Worm (Caenorhabditis elegans): ENCODE results near the gene gldi-3.

The gldi-3 gene

ce11 chrII:9263784-9264183 is 16.1 kb downstream of the gldi-3 start:
- TF ChIP-seq nhr-111 (GFP tag; optimal IDR thresholded peaks at IDR 0.05), result no peak
- no peak for TF ChIP-seq Y105C5A.15 (GFP tag; IDR thresholded peaks at IDR 0.05)
- TF ChIP-seq nhr-11 (tag; optimal IDR thresholded peaks at IDR 0.05), result peak; percentile 46
- peak in 1 of 2 experiments; percentile 36 for TF ChIP-seq unc-62 (GFP tag; optimal IDR thresholded peaks at IDR 0.05 in 1 of 2)
- no peak for TF ChIP-seq unc-62 (tag; optimal IDR thresholded peaks at IDR 0.05)

ce11 chrII:9262845-9263402 is 17.0 kb downstream of the gldi-3 start:
- TF ChIP-seq aha-1 (tag), result peak; percentile 64
- no peak for TF ChIP-seq unc-62 (GFP tag; optimal IDR thresholded peaks at IDR 0.05 in 1 of 2)
- no peak for TF ChIP-seq unc-62 (tag; optimal IDR thresholded peaks at IDR 0.05)

- TF ChIP-seq unc-62 (GFP tag; optimal IDR thresholded peaks at IDR 0.05 in 1 of 2) (peak in 1 of 2 experiments; percentile 56), unc-62 (tag; optimal IDR thresholded peaks at IDR 0.05) (no peak), set-16 (GFP tag; IDR thresholded peaks at IDR 0.05) (peak; percentile 31; the same call in 1 of the 2 replicates), nhr-11 (tag; optimal IDR thresholded peaks at IDR 0.05) (peak; percentile 28), mdl-1 (tag; optimal IDR thresholded peaks at IDR 0.05) (peak in 1 of 2 experiments; percentile 39), mxl-2 (GFP tag; conservative IDR thresholded peaks at IDR 0.05) (no peak), hlh-11 (tag; optimal IDR thresholded peaks at IDR 0.05) (peak; percentile 50), ceh-32 (tag; optimal IDR thresholded peaks at IDR 0.05; ENCODE audit: poor library complexity) (no peak), daf-16 (GFP tag; optimal IDR thresholded peaks at IDR 0.05) (peak in 1 of 2 experiments; percentile 97), daf-16 (tag; optimal IDR thresholded peaks at IDR 0.05) (no peak)
Measured at ce11 chrII:9261931-9262562, 17.9 kb downstream of the gldi-3 start, which contains the start of gene aqp-2. Gene aqp-2 (minus strand): TSS chrII:9261981.

ce11 chrII:9261403-9261802 is 18.5 kb downstream of the gldi-3 start:
- TF ChIP-seq unc-62 (GFP tag; optimal IDR thresholded peaks at IDR 0.05 in 1 of 2) (peak in 1 of 2 experiments; percentile 86), unc-62 (tag; optimal IDR thresholded peaks at IDR 0.05) (no peak), lsy-2 (tag; optimal IDR thresholded peaks at IDR 0.05) (no peak)

ce11 chrII:9260026-9260425 is 19.9 kb downstream of the gldi-3 start:
- TF ChIP-seq arid-1 (GFP tag; conservative IDR thresholded peaks at IDR 0.05), result no peak
- TF ChIP-seq nhr-28 (tag; optimal IDR thresholded peaks at IDR 0.05), result peak; percentile 16

- TF ChIP-seq unc-62 (GFP tag; optimal IDR thresholded peaks at IDR 0.05 in 1 of 2), result peak in 1 of 2 experiments; percentile 82
- no peak for TF ChIP-seq unc-62 (tag; optimal IDR thresholded peaks at IDR 0.05)
- no peak for TF ChIP-seq madf-9 (GFP tag; conservative IDR thresholded peaks at IDR 0.05)
- no peak for TF ChIP-seq hlh-11 (tag; optimal IDR thresholded peaks at IDR 0.05)
- no peak for TF ChIP-seq daf-8 (GFP tag; IDR thresholded peaks at IDR 0.05)
- TF ChIP-seq egl-43 (GFP tag; IDR thresholded peaks at IDR 0.05), result no peak
Measured at ce11 chrII:9258566-9258965, 21.3 kb downstream of the gldi-3 start.

- no peak for TF ChIP-seq hlh-30 (tag; optimal IDR thresholded peaks at IDR 0.05; ENCODE audit: insufficient read depth)
- no peak for TF ChIP-seq set-16 (GFP tag; IDR thresholded peaks at IDR 0.05)
- TF ChIP-seq lsy-2 (tag; optimal IDR thresholded peaks at IDR 0.05), result no peak
- TF ChIP-seq zip-2 (tag; optimal IDR thresholded peaks at IDR 0.05), result no peak
- TF ChIP-seq mxl-3 (GFP tag; optimal IDR thresholded peaks at IDR 0.05), result no peak
- TF ChIP-seq fos-1 (tag; optimal IDR thresholded peaks at IDR 0.05), result no peak
- TF ChIP-seq mdt-29 (GFP tag; IDR thresholded peaks at IDR 0.05), result no peak
- no peak for TF ChIP-seq hlh-11 (tag; optimal IDR thresholded peaks at IDR 0.05)
- TF ChIP-seq tra-1 (GFP tag; IDR thresholded peaks at IDR 0.05), result no peak
- TF ChIP-seq daf-12 (tag; optimal IDR thresholded peaks at IDR 0.05), result no peak
- TF ChIP-seq nhr-77 (tag; optimal IDR thresholded peaks at IDR 0.05), result no peak
- TF ChIP-seq lin-1 (GFP tag; IDR thresholded peaks at IDR 0.05), result no peak
- no peak for TF ChIP-seq saeg-2 (GFP tag; IDR thresholded peaks at IDR 0.05)
- TF ChIP-seq mxl-2 (GFP tag; conservative IDR thresholded peaks at IDR 0.05), result no peak
Measured at ce11 chrII:9258034-9258556, 21.8 kb downstream of the gldi-3 start.

Data from whole organism, L4 larva.